Fruit fly (Drosophila melanogaster): ENCODE measurements around the gene Sdr.

Sdr gene

dm6 chr3R:14903837-14904431 is 14.5 kb upstream of the Sdr start, which contains the start of gene VhaPPA1-1 (continued):
- no peak for TF ChIP-seq CG8290 (GFP tag; optimal IDR thresholded peaks at IDR 0.05)
- peak in 1 of 2 experiments; percentile 2 for TF ChIP-seq CG8290 (tag; optimal IDR thresholded peaks at IDR 0.05)
- no peak for TF ChIP-seq CG12155 (GFP tag; optimal IDR thresholded peaks at IDR 0.05)
- peak; percentile 48; the same call in 1 of the 3 replicates for TF ChIP-seq Opbp (GFP tag; IDR thresholded peaks at IDR 0.05; ENCODE audit: partially characterized antibody)
- peak; percentile 47 for TF ChIP-seq CG2712 (tag; optimal IDR thresholded peaks at IDR 0.05)
- peak in 1 of 3 experiments; percentile 42 for TF ChIP-seq lola (GFP tag; optimal IDR thresholded peaks at IDR 0.05)
- TF ChIP-seq CG15696 (tag; optimal IDR thresholded peaks at IDR 0.05) = no peak
- no peak for TF ChIP-seq CG33557 (GFP tag; optimal IDR thresholded peaks at IDR 0.05)
- peak; percentile 51 for TF ChIP-seq gfzf (GFP tag; optimal IDR thresholded peaks at IDR 0.05)
- TF ChIP-seq Trl (optimal IDR thresholded peaks at IDR 0.05) = no peak
- TF ChIP-seq Trl (GFP tag; optimal IDR thresholded peaks at IDR 0.05) = no peak
- no peak for TF ChIP-seq prd (optimal IDR thresholded peaks at IDR 0.05)
- no peak for TF ChIP-seq prd (GFP tag; IDR thresholded peaks at IDR 0.05)
- peak in 1 of 2 experiments; percentile 5 for TF ChIP-seq insv (GFP tag; optimal IDR thresholded peaks at IDR 0.05)
- no peak for TF ChIP-seq D19A (tag; optimal IDR thresholded peaks at IDR 0.05)
- no peak for TF ChIP-seq CG31224 (GFP tag; IDR thresholded peaks at IDR 0.05)
- no peak for TF ChIP-seq CG3281 (GFP tag; optimal IDR thresholded peaks at IDR 0.05)
- TF ChIP-seq scrt (GFP tag; optimal IDR thresholded peaks at IDR 0.05) = no peak
- no peak for TF ChIP-seq fu2 (GFP tag; optimal IDR thresholded peaks at IDR 0.05)
- TF ChIP-seq Hmx (GFP tag; optimal IDR thresholded peaks at IDR 0.05) = no peak
- TF ChIP-seq Mrtf (GFP tag; IDR thresholded peaks at IDR 0.05) = no peak
- TF ChIP-seq CG14860 (GFP tag; IDR thresholded peaks at IDR 0.05; ENCODE audit: partially characterized antibody) = peak; percentile 68; the same call in 2 of the 3 replicates
- no peak for TF ChIP-seq Six4 (GFP tag; optimal IDR thresholded peaks at IDR 0.05)
- no peak for TF ChIP-seq CG7271 (tag; optimal IDR thresholded peaks at IDR 0.05)
- no peak for TF ChIP-seq dan (GFP tag; IDR thresholded peaks at IDR 0.05)
- TF ChIP-seq CG7357 (GFP tag; IDR thresholded peaks at IDR 0.05) = no peak
- TF ChIP-seq CG2889 (GFP tag; IDR thresholded peaks at IDR 0.05) = no peak
- no peak for TF ChIP-seq ara (GFP tag; IDR thresholded peaks at IDR 0.05)
- no peak for TF ChIP-seq Atf6 (GFP tag; IDR thresholded peaks at IDR 0.05)
- TF ChIP-seq sr (GFP tag; IDR thresholded peaks at IDR 0.05) = no peak

- TF ChIP-seq Ada2b (GFP tag; IDR thresholded peaks at IDR 0.05) (0 out of 2 replicates have a peak, but pooled peaks have one; percentile 30), Sox100B (GFP tag; optimal IDR thresholded peaks at IDR 0.05) (peak; percentile 11), emc (GFP tag; optimal IDR thresholded peaks at IDR 0.05) (no peak), CG12299 (tag; optimal IDR thresholded peaks at IDR 0.05) (no peak), CG11504 (tag; optimal IDR thresholded peaks at IDR 0.05) (peak; percentile 55), sqz (GFP tag; optimal IDR thresholded peaks at IDR 0.05) (no peak), TFAM (GFP tag; optimal IDR thresholded peaks at IDR 0.05) (no peak), CG11456 (GFP tag; IDR thresholded peaks at IDR 0.05) (0 out of 3 replicates have a peak, but pooled peaks have one; percentile 31), sisA (GFP tag; IDR thresholded peaks at IDR 0.05) (peak; percentile 39), Ets65A (GFP tag) (peak; percentile 62), pan (optimal IDR thresholded peaks at IDR 0.05) (no peak), pan (GFP tag; optimal IDR thresholded peaks at IDR 0.05 in 1 of 2, IDR thresholded peaks at IDR 0.05 in 1 of 2) (peak in 1 of 2 experiments; percentile 21), ewg (GFP tag; optimal IDR thresholded peaks at IDR 0.05) (no peak), CG32772 (GFP tag; IDR thresholded peaks at IDR 0.05) (no peak), prd (optimal IDR thresholded peaks at IDR 0.05) (no peak), prd (GFP tag; IDR thresholded peaks at IDR 0.05) (0 out of 3 replicates have a peak, but pooled peaks have one; percentile 5), lab (GFP tag; optimal IDR thresholded peaks at IDR 0.05) (peak; percentile 67), h (optimal IDR thresholded peaks at IDR 0.05) (no peak), BtbVII (GFP tag; optimal IDR thresholded peaks at IDR 0.05) (peak; percentile 2), CG3847 (GFP tag; IDR thresholded peaks at IDR 0.05) (no peak), caup (GFP tag; optimal IDR thresholded peaks at IDR 0.05; ENCODE audit: severe bottlenecking) (peak; percentile 22), CG3281 (GFP tag; optimal IDR thresholded peaks at IDR 0.05) (peak; percentile 31), NC2α (GFP tag; optimal IDR thresholded peaks at IDR 0.05) (no peak), her (GFP tag; optimal IDR thresholded peaks at IDR 0.05) (no peak)
Observed at dm6 chr3R:14912449-14912987, 5.9 kb upstream of the Sdr start.

All from whole organism, embryonic.